Fruit fly (Drosophila melanogaster) whole organism, adult: Measurements from ENCODE around the gene Sytbeta.

Source experiments
- CG11617 ChIP-seq: fragments of 200-800 bp; sonication (Bioruptor generic); optimal IDR thresholded peaks from 2 replicates; lab custom pipeline; 2017; ENCODE audit warnings: mild to moderate bottlenecking, missing biosample characterization, missing genetic modification reagents, missing genetic modification characterization
- CG12768 ChIP-seq: fragments of 200-800 bp; sonication (Bioruptor generic); optimal IDR thresholded peaks from 2 replicates; lab custom pipeline; 2017; ENCODE audit warnings: missing biosample characterization, missing genetic modification characterization, mild to moderate bottlenecking, moderate library complexity, missing genetic modification reagents
- CG14711 ChIP-seq: fragments of 200-800 bp; sonication (Bioruptor generic); optimal IDR thresholded peaks from 2 replicates; lab custom pipeline; 2018; ENCODE audit warnings: missing biosample characterization, mild to moderate bottlenecking, missing genetic modification characterization, moderate library complexity
- CG1620 ChIP-seq: fragments of 200-800 bp; sonication (Bioruptor generic); optimal IDR thresholded peaks from 2 replicates; lab custom pipeline; 2016; ENCODE audit warnings: missing biosample characterization, missing genetic modification characterization
- CG33017 ChIP-seq: fragments of 200-800 bp; sonication (Bioruptor generic); optimal IDR thresholded peaks from 2 replicates; lab custom pipeline; 2018; ENCODE audit warnings: missing biosample characterization, mild to moderate bottlenecking, missing genetic modification characterization, moderate library complexity
- CG5204 ChIP-seq: fragments of 200-800 bp; sonication (Bioruptor generic); optimal IDR thresholded peaks from 2 replicates; lab custom pipeline; 2016; ENCODE audit warnings: missing biosample characterization, missing genetic modification characterization
- CG7045 ChIP-seq: fragments of 200-800 bp; sonication (Bioruptor generic); optimal IDR thresholded peaks from 2 replicates; lab custom pipeline; 2017; ENCODE audit warnings: missing biosample characterization, mild to moderate bottlenecking, missing genetic modification characterization
- CG7101 ChIP-seq: fragments of 200-800 bp; sonication (Bioruptor generic); optimal IDR thresholded peaks from 2 replicates; lab custom pipeline; 2018; ENCODE audit warnings: missing biosample characterization, mild to moderate bottlenecking, missing genetic modification characterization, moderate library complexity
- Clk ChIP-seq: fragments of 200-800 bp; sonication (Bioruptor generic); optimal IDR thresholded peaks from 2 replicates; lab custom pipeline; 2017; ENCODE audit warnings: missing biosample characterization, missing genetic modification characterization
- Crg-1 ChIP-seq: fragments of 200-800 bp; sonication (Bioruptor generic); optimal IDR thresholded peaks from 2 replicates; lab custom pipeline; 2016; ENCODE audit warnings: missing biosample characterization, missing genetic modification characterization
- Hr96 ChIP-seq: fragments of 200-800 bp; sonication (Bioruptor generic); optimal IDR thresholded peaks from 2 replicates; lab custom pipeline; 2016; ENCODE audit warnings: missing biosample characterization, missing genetic modification characterization
- Mnt ChIP-seq: fragments of 200-800 bp; sonication (Bioruptor generic); optimal IDR thresholded peaks from 2 replicates; lab custom pipeline; 2016; ENCODE audit warnings: missing biosample characterization, mild to moderate bottlenecking, missing genetic modification characterization
- bab1 ChIP-seq: fragments of 200-800 bp; sonication (Bioruptor generic); optimal IDR thresholded peaks from 3 replicates; lab custom pipeline; 2019; ENCODE audit warnings: missing biosample characterization, mild to moderate bottlenecking, missing genetic modification characterization, moderate library complexity
- cic ChIP-seq: fragments of 200-800 bp; sonication (Bioruptor generic); optimal IDR thresholded peaks from 2 replicates; lab custom pipeline; 2017; ENCODE audit warnings: missing biosample characterization, mild to moderate bottlenecking, missing genetic modification characterization, moderate library complexity
- cnc ChIP-seq, 2 experiments: fragments of >200 bp; optimal IDR thresholded peaks; 2 replicates each; lab custom pipeline; 2017
- kay ChIP-seq: fragments of 200-800 bp; sonication (Bioruptor generic); peaks from one replicate; lab custom pipeline; 2016; ENCODE audit warnings: missing biosample characterization, missing genetic modification characterization, borderline replicate concordance
- ovo ChIP-seq: fragments of 200-800 bp; sonication (Bioruptor generic); optimal IDR thresholded peaks from 2 replicates; lab custom pipeline; 2016; ENCODE audit warnings: missing biosample characterization, missing genetic modification characterization
- pad ChIP-seq: fragments of 200-800 bp; sonication (Bioruptor generic); optimal IDR thresholded peaks from 3 replicates; lab custom pipeline; 2017; ENCODE audit warnings: missing biosample characterization, missing genetic modification characterization, mild to moderate bottlenecking, moderate library complexity, missing genetic modification reagents
- tj ChIP-seq: fragments of 200-800 bp; sonication (Bioruptor generic); optimal IDR thresholded peaks from 3 replicates; lab custom pipeline; 2017; ENCODE audit warnings: missing biosample characterization, mild to moderate bottlenecking, missing genetic modification characterization, moderate library complexity
- toe ChIP-seq: fragments of 200-800 bp; sonication (Bioruptor generic); optimal IDR thresholded peaks from 2 replicates; lab custom pipeline; 2016; ENCODE audit warnings: missing biosample characterization, missing genetic modification characterization

The Sytbeta gene

dm6 chr3L:15035585-15035984 lies 29.2 kb downstream of the Sytbeta start:
- TF ChIP-seq CG7045: no peak
- TF ChIP-seq toe (GFP tag; lab: Kevin White, UChicago): no peak
- TF ChIP-seq pad (GFP tag; lab: Kevin White, UChicago): no peak
- no peak for TF ChIP-seq bab1 (GFP tag; lab: Kevin White, UChicago)
- no peak for TF ChIP-seq Hr96 (GFP tag; lab: Kevin White, UChicago)
- no peak for TF ChIP-seq cnc (optimal IDR thresholded peaks at IDR 0.05; lab: Kevin White, UChicago)
- no peak for TF ChIP-seq Clk
- no peak for TF ChIP-seq CG12768 (GFP tag; lab: Kevin White, UChicago)
- TF ChIP-seq CG33017 (tag; lab: Kevin White, UChicago): no peak
- no peak for TF ChIP-seq tj (GFP tag; lab: Kevin White, UChicago)
- TF ChIP-seq CG11617 (GFP tag; lab: Kevin White, UChicago): no peak
- no peak for TF ChIP-seq CG5204
- no peak for TF ChIP-seq Crg-1 (GFP tag; lab: Kevin White, UChicago)
- no peak for TF ChIP-seq CG1620 (GFP tag; lab: Kevin White, UChicago)
- no peak for TF ChIP-seq CG14711 (tag; lab: Kevin White, UChicago)

DNA sequence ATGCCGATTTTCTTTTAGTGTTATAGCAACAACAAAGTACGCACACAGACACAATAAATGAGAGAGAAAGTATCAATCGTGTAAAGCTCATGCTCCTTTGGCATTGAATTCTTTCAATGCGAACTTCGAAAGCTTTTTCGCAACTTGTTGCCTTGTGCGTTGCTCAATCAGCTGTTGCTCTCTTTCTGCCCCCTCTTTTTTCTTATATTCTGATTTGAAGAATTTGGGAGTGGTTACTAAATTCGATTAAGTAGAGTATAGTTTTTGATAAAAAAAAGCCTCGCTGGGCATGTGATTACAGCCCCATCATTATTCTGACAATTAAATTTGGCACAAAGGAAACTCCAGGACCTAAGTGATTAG lies 30.1 kb downstream of the Sytbeta start:
- TF ChIP-seq CG7045 (no peak), ovo (GFP tag; lab: Kevin White, UChicago) (no peak), CG11617 (GFP tag; lab: Kevin White, UChicago) (no peak), CG1620 (GFP tag; lab: Kevin White, UChicago) (no peak), CG5204 (no peak), pad (GFP tag; lab: Kevin White, UChicago) (no peak), Hr96 (GFP tag; lab: Kevin White, UChicago) (no peak), CG33017 (tag; lab: Kevin White, UChicago) (no peak), tj (GFP tag; lab: Kevin White, UChicago) (no peak), cic (GFP tag; lab: Kevin White, UChicago) (no peak), bab1 (GFP tag; lab: Kevin White, UChicago) (no peak), Mnt (GFP tag; lab: Kevin White, UChicago) (no peak), CG12768 (GFP tag; lab: Kevin White, UChicago) (no peak), toe (GFP tag; lab: Kevin White, UChicago) (no peak)

- TF ChIP-seq Hr96 (GFP tag; lab: Kevin White, UChicago) (no peak), cic (GFP tag; lab: Kevin White, UChicago) (no peak), CG5204 (no peak), toe (GFP tag; lab: Kevin White, UChicago) (no peak), tj (GFP tag; lab: Kevin White, UChicago) (no peak), CG33017 (tag; lab: Kevin White, UChicago) (no peak), ovo (GFP tag; lab: Kevin White, UChicago) (no peak), CG14711 (tag; lab: Kevin White, UChicago) (no peak), Crg-1 (GFP tag; lab: Kevin White, UChicago) (no peak), cnc (optimal IDR thresholded peaks at IDR 0.05; lab: Kevin White, UChicago) (no peak), CG7045 (no peak), bab1 (GFP tag; lab: Kevin White, UChicago) (no peak)
Observed at dm6 chr3L:15034061-15034713, 30.6 kb downstream of the Sytbeta start.

DNA sequence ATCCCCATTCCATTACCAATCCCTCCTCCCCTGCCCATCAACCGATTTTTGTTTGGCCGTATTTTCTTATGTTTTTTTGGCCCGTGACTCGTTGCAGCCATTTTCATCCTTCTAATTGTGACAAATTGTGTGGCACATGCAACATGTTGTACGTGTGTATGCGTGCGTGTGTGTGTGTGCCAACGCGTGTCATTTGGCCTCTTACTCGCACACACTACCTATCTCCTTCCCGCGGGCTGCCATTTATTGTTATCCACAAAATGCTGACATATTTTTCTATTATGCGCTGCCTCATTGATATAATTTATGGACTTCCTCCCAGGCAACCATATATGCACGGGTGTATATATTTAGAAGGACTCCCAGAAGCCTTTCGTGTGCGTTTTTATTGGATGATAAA lies 33.0 kb downstream of the Sytbeta start:
- no peak for TF ChIP-seq cic (GFP tag; lab: Kevin White, UChicago)
- no peak for TF ChIP-seq CG14711 (tag; lab: Kevin White, UChicago)

- no peak for TF ChIP-seq cnc (optimal IDR thresholded peaks at IDR 0.05; lab: Kevin White, UChicago)
- TF ChIP-seq CG33017 (tag; lab: Kevin White, UChicago): no peak
- no peak for TF ChIP-seq CG5204
- TF ChIP-seq CG7101 (tag; lab: Kevin White, UChicago): no peak
Observed at dm6 chr3L:15023192-15023591, 41.6 kb downstream of the Sytbeta start, which contains the start of gene CG32148. Gene CG32148, plus strand, starts transcription at chr3L:15023492.

dm6 chr3L:15021008-15021407 lies 43.8 kb downstream of the Sytbeta start:
- TF ChIP-seq CG14711 (tag; lab: Kevin White, UChicago) (no peak), kay (GFP tag; lab: Kevin White, UChicago) (no peak), ovo (GFP tag; lab: Kevin White, UChicago) (no peak), bab1 (GFP tag; lab: Kevin White, UChicago) (no peak), cnc (optimal IDR thresholded peaks at IDR 0.05; lab: Kevin White, UChicago) (no peak), Mnt (GFP tag; lab: Kevin White, UChicago) (no peak)
